Fruit fly (Drosophila melanogaster) whole organism, pupa: ENCODE data around the gene Hph.

Experiments
- CG10348 ChIP-seq: fragments of 200-800 bp; sonication (Bioruptor generic); IDR thresholded peaks from 2 replicates; pipeline ENCODE4 v1.3.6; 2022; ENCODE audit warnings: missing biosample characterization, missing genetic modification characterization
- CG12605 ChIP-seq: fragments of 200-800 bp; sonication (Bioruptor generic); IDR thresholded peaks from 2 replicates; pipeline ENCODE4 v1.3.6; 2022; ENCODE audit warnings: missing biosample characterization, missing genetic modification characterization
- CG13204 ChIP-seq: fragments of 200-800 bp; sonication (Bioruptor generic); optimal IDR thresholded peaks from 2 replicates; lab custom pipeline; 2018; ENCODE audit warnings: missing biosample characterization, mild to moderate bottlenecking, missing genetic modification characterization, moderate library complexity
- CG14655 ChIP-seq: fragments of 200-800 bp; sonication (Bioruptor generic); optimal IDR thresholded peaks from 3 replicates; lab custom pipeline; 2017; ENCODE audit warnings: mild to moderate bottlenecking, missing biosample characterization, missing genetic modification reagents, missing genetic modification characterization
- CG15710 ChIP-seq: fragments of 200-800 bp; sonication (Bioruptor generic); optimal IDR thresholded peaks from 2 replicates; lab custom pipeline; 2018; ENCODE audit warnings: missing biosample characterization, mild to moderate bottlenecking, missing genetic modification characterization, moderate library complexity
- CG17806 ChIP-seq: fragments of 200-800 bp; sonication (Bioruptor generic); optimal IDR thresholded peaks from 2 replicates; lab custom pipeline; 2018; ENCODE audit warnings: missing biosample characterization, mild to moderate bottlenecking, missing genetic modification characterization, moderate library complexity
- CG32121 ChIP-seq: fragments of 200-800 bp; sonication (Bioruptor generic); IDR thresholded peaks from 2 replicates; pipeline ENCODE4 v1.3.6; 2022; ENCODE audit warnings: missing biosample characterization, missing genetic modification characterization
- CG34367 ChIP-seq: fragments of 200-800 bp; sonication (Bioruptor generic); optimal IDR thresholded peaks from 2 replicates; lab custom pipeline; 2018; ENCODE audit warnings: missing biosample characterization, mild to moderate bottlenecking, missing genetic modification characterization
- CG4496 ChIP-seq: fragments of 200-800 bp; sonication (Bioruptor generic); IDR thresholded peaks from 3 replicates; pipeline ENCODE4 v1.3.6; 2022; ENCODE audit warnings: missing biosample characterization, missing genetic modification characterization
- CG8159 ChIP-seq: fragments of 200-800 bp; sonication (Bioruptor generic); optimal IDR thresholded peaks from 3 replicates; lab custom pipeline; 2018; ENCODE audit warnings: missing biosample characterization, mild to moderate bottlenecking, missing genetic modification characterization, moderate library complexity
- CG8301 ChIP-seq: fragments of 200-800 bp; sonication (Bioruptor generic); optimal IDR thresholded peaks from 2 replicates; lab custom pipeline; 2018; ENCODE audit warnings: missing biosample characterization, mild to moderate bottlenecking, missing genetic modification characterization
- CG9948 ChIP-seq: fragments of 200-800 bp; sonication (Bioruptor generic); optimal IDR thresholded peaks from 2 replicates; lab custom pipeline; 2018; ENCODE audit warnings: missing biosample characterization, mild to moderate bottlenecking, missing genetic modification characterization, moderate library complexity
- D1 ChIP-seq: fragments of 200-800 bp; sonication (Bioruptor generic); optimal IDR thresholded peaks from 2 replicates; lab custom pipeline; 2018; ENCODE audit warnings: missing biosample characterization, mild to moderate bottlenecking, missing genetic modification characterization, moderate library complexity
- EcR ChIP-seq: fragments of 200-800 bp; sonication (Bioruptor generic); optimal IDR thresholded peaks from 3 replicates; lab custom pipeline; 2019; ENCODE audit warnings: missing biosample characterization, missing genetic modification characterization, mild to moderate bottlenecking, moderate library complexity, missing genetic modification reagents
- Ets98B ChIP-seq: fragments of 200-800 bp; sonication (Bioruptor generic); IDR thresholded peaks from 2 replicates; pipeline ENCODE4 v1.3.6; 2022; ENCODE audit warnings: missing biosample characterization, missing genetic modification characterization
- Pif1A ChIP-seq: fragments of 200-800 bp; sonication (Bioruptor generic); optimal IDR thresholded peaks from 3 replicates; lab custom pipeline; 2016; ENCODE audit warnings: missing biosample characterization, missing genetic modification characterization
- Pif1B ChIP-seq: fragments of 200-800 bp; sonication (Bioruptor generic); optimal IDR thresholded peaks from 3 replicates; lab custom pipeline; 2016; ENCODE audit warnings: missing biosample characterization, missing genetic modification characterization
- Snoo ChIP-seq: fragments of 200-800 bp; sonication (Bioruptor generic); optimal IDR thresholded peaks from 3 replicates; lab custom pipeline; 2017; ENCODE audit warnings: missing biosample characterization, mild to moderate bottlenecking, missing genetic modification characterization, inconsistent platforms
- fd96Ca ChIP-seq: fragments of 200-800 bp; sonication (Bioruptor generic); IDR thresholded peaks from 3 replicates; pipeline ENCODE4 v1.3.6; 2022; ENCODE audit warnings: missing biosample characterization, missing genetic modification characterization
- gl ChIP-seq: fragments of 200-800 bp; sonication (Bioruptor generic); optimal IDR thresholded peaks from 2 replicates; lab custom pipeline; 2018; ENCODE audit warnings: missing biosample characterization, mild to moderate bottlenecking, missing genetic modification characterization
- rn ChIP-seq: fragments of 200-800 bp; sonication (Bioruptor generic); IDR thresholded peaks from 2 replicates; pipeline ENCODE4 v1.3.6; 2022; ENCODE audit warnings: missing biosample characterization, missing genetic modification characterization

Hph gene

dm6 chr3R:5261996-5262535, 5.2 kb downstream of the Hph start:
- TF ChIP-seq fd96Ca (GFP tag; lab: Robert Waterston, UW) = no peak
- no peak for TF ChIP-seq CG34367 (tag; lab: Kevin White, UChicago)
- TF ChIP-seq rn (GFP tag; lab: Robert Waterston, UW) = no peak
- TF ChIP-seq CG8159 (tag; lab: Kevin White, UChicago) = no peak
- no peak for TF ChIP-seq CG15710 (tag; lab: Kevin White, UChicago)
- no peak for TF ChIP-seq gl
- TF ChIP-seq CG10348 (GFP tag; lab: Robert Waterston, UW) = no peak
- TF ChIP-seq Pif1B (GFP tag; lab: Kevin White, UChicago) = no peak
- no peak for TF ChIP-seq CG13204 (GFP tag; lab: Kevin White, UChicago)
- TF ChIP-seq CG12605 = no peak
- no peak for TF ChIP-seq EcR (GFP tag; lab: Kevin White, UChicago)
- TF ChIP-seq CG14655 (GFP tag; lab: Kevin White, UChicago) = no peak
- no peak for TF ChIP-seq CG8301 (tag; lab: Kevin White, UChicago)
- TF ChIP-seq Pif1A (GFP tag; lab: Kevin White, UChicago) = no peak
- no peak for TF ChIP-seq CG4496 (GFP tag; lab: Robert Waterston, UW)
- no peak for TF ChIP-seq CG32121

DNA sequence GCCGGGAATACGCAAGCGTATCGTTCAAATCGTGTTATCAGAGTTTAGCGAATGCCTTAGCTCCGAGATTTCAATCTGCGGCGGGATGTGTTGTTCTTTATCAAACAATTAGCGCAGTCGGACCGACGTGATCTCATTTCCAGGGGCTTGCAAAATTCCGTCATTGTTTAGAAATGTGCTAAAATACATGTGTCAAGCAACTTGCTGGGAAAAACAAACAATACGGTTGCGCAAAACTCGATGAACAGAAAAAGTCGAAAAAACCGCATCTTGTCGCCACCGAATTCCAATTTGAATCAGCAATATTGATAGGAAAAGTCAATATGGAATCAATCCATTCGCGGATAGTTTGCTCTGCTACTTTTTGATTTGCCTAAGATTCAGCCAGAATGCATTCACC, 5.8 kb downstream of the Hph start, which contains the start of gene Tim17a2:
Gene Tim17a2, minus strand, starts transcription at position 101 of the 400 bp plus-strand sequence.
- TF ChIP-seq Pif1B (GFP tag; lab: Kevin White, UChicago) (no peak), Snoo (tag; lab: Kevin White, UChicago) (no peak), CG32121 (no peak), gl (no peak), CG4496 (GFP tag; lab: Robert Waterston, UW) (no peak), Ets98B (GFP tag; lab: Robert Waterston, UW) (no peak), CG10348 (GFP tag; lab: Robert Waterston, UW) (no peak), D1 (tag; lab: Kevin White, UChicago) (no peak), CG8301 (tag; lab: Kevin White, UChicago) (no peak), CG13204 (GFP tag; lab: Kevin White, UChicago) (no peak), fd96Ca (GFP tag; lab: Robert Waterston, UW) (no peak), CG14655 (GFP tag; lab: Kevin White, UChicago) (no peak), EcR (GFP tag; lab: Kevin White, UChicago) (no peak), Pif1A (GFP tag; lab: Kevin White, UChicago) (no peak)

dm6 chr3R:5263311-5264250, 6.7 kb downstream of the Hph start:
- TF ChIP-seq CG10348 (GFP tag; lab: Robert Waterston, UW) (no peak), CG13204 (GFP tag; lab: Kevin White, UChicago) (peak; percentile 44), CG8159 (tag; lab: Kevin White, UChicago) (peak; percentile 81), EcR (GFP tag; lab: Kevin White, UChicago) (peak; percentile 94), D1 (tag; lab: Kevin White, UChicago) (peak; percentile 49), CG4496 (GFP tag; lab: Robert Waterston, UW) (0 out of 3 replicates have a peak, but pooled peaks have one; percentile 12), gl (no peak), rn (GFP tag; lab: Robert Waterston, UW) (no peak), CG9948 (tag; lab: Kevin White, UChicago) (peak; percentile 77), fd96Ca (GFP tag; lab: Robert Waterston, UW) (0 out of 3 replicates have a peak, but pooled peaks have one; percentile 44), CG14655 (GFP tag; lab: Kevin White, UChicago) (peak; percentile 65), Ets98B (GFP tag; lab: Robert Waterston, UW) (no peak), CG15710 (tag; lab: Kevin White, UChicago) (peak; percentile 77), Pif1A (GFP tag; lab: Kevin White, UChicago) (peak; percentile 56), CG12605 (no peak), CG17806 (tag; lab: Kevin White, UChicago) (peak; percentile 62), Snoo (tag; lab: Kevin White, UChicago) (peak; percentile 36), CG34367 (tag; lab: Kevin White, UChicago) (peak; percentile 37), CG8301 (tag; lab: Kevin White, UChicago) (peak; percentile 28), CG32121 (0 out of 2 replicates have a peak, but pooled peaks have one; percentile 57), Pif1B (GFP tag; lab: Kevin White, UChicago) (peak; percentile 61)

dm6 chr3R:5264251-5265098, 7.6 kb downstream of the Hph start:
- TF ChIP-seq CG13204 (GFP tag; lab: Kevin White, UChicago) = no peak
- TF ChIP-seq CG12605 = peak; percentile 26; the same call in 1 of the 2 replicates
- TF ChIP-seq EcR (GFP tag; lab: Kevin White, UChicago) = no peak
- no peak; the same call in 1 of the 2 replicates for TF ChIP-seq Ets98B (GFP tag; lab: Robert Waterston, UW)
- peak; percentile 53 for TF ChIP-seq CG8301 (tag; lab: Kevin White, UChicago)
- peak; percentile 44 for TF ChIP-seq CG9948 (tag; lab: Kevin White, UChicago)
- no peak for TF ChIP-seq CG10348 (GFP tag; lab: Robert Waterston, UW)
- no peak for TF ChIP-seq D1 (tag; lab: Kevin White, UChicago)
- TF ChIP-seq CG8159 (tag; lab: Kevin White, UChicago) = peak; percentile 70
- TF ChIP-seq fd96Ca (GFP tag; lab: Robert Waterston, UW) = no peak
- peak; percentile 64 for TF ChIP-seq CG14655 (GFP tag; lab: Kevin White, UChicago)
- peak; percentile 29 for TF ChIP-seq Pif1A (GFP tag; lab: Kevin White, UChicago)
- no peak for TF ChIP-seq CG32121
- TF ChIP-seq Snoo (tag; lab: Kevin White, UChicago) = peak; percentile 54
- TF ChIP-seq rn (GFP tag; lab: Robert Waterston, UW) = no peak
- peak; percentile 52 for TF ChIP-seq Pif1B (GFP tag; lab: Kevin White, UChicago)
- peak; percentile 50 for TF ChIP-seq CG34367 (tag; lab: Kevin White, UChicago)
- TF ChIP-seq gl = peak; percentile 38
- peak; percentile 44; the same call in 1 of the 3 replicates for TF ChIP-seq CG4496 (GFP tag; lab: Robert Waterston, UW)
- peak; percentile 33 for TF ChIP-seq CG17806 (tag; lab: Kevin White, UChicago)
- peak; percentile 53 for TF ChIP-seq CG15710 (tag; lab: Kevin White, UChicago)
